Fruit fly (Drosophila melanogaster) whole organism, pupa: ENCODE data around the gene CG34117.

Experiments
- CG10348 ChIP-seq: fragments of 200-800 bp; sonication (Bioruptor generic); IDR thresholded peaks from 2 replicates; pipeline ENCODE4 v1.3.6; 2022; ENCODE audit warnings: missing biosample characterization, missing genetic modification characterization
- CG12605 ChIP-seq: fragments of 200-800 bp; sonication (Bioruptor generic); IDR thresholded peaks from 2 replicates; pipeline ENCODE4 v1.3.6; 2022; ENCODE audit warnings: missing biosample characterization, missing genetic modification characterization
- CG13204 ChIP-seq: fragments of 200-800 bp; sonication (Bioruptor generic); optimal IDR thresholded peaks from 2 replicates; lab custom pipeline; 2018; ENCODE audit warnings: missing biosample characterization, mild to moderate bottlenecking, missing genetic modification characterization, moderate library complexity
- CG14655 ChIP-seq: fragments of 200-800 bp; sonication (Bioruptor generic); optimal IDR thresholded peaks from 3 replicates; lab custom pipeline; 2017; ENCODE audit warnings: mild to moderate bottlenecking, missing biosample characterization, missing genetic modification reagents, missing genetic modification characterization
- CG15710 ChIP-seq: fragments of 200-800 bp; sonication (Bioruptor generic); optimal IDR thresholded peaks from 2 replicates; lab custom pipeline; 2018; ENCODE audit warnings: missing biosample characterization, mild to moderate bottlenecking, missing genetic modification characterization, moderate library complexity
- CG17806 ChIP-seq: fragments of 200-800 bp; sonication (Bioruptor generic); optimal IDR thresholded peaks from 2 replicates; lab custom pipeline; 2018; ENCODE audit warnings: missing biosample characterization, mild to moderate bottlenecking, missing genetic modification characterization, moderate library complexity
- CG32121 ChIP-seq: fragments of 200-800 bp; sonication (Bioruptor generic); IDR thresholded peaks from 2 replicates; pipeline ENCODE4 v1.3.6; 2022; ENCODE audit warnings: missing biosample characterization, missing genetic modification characterization
- CG34367 ChIP-seq: fragments of 200-800 bp; sonication (Bioruptor generic); optimal IDR thresholded peaks from 2 replicates; lab custom pipeline; 2018; ENCODE audit warnings: missing biosample characterization, mild to moderate bottlenecking, missing genetic modification characterization
- CG4496 ChIP-seq: fragments of 200-800 bp; sonication (Bioruptor generic); IDR thresholded peaks from 3 replicates; pipeline ENCODE4 v1.3.6; 2022; ENCODE audit warnings: missing biosample characterization, missing genetic modification characterization
- CG8159 ChIP-seq: fragments of 200-800 bp; sonication (Bioruptor generic); optimal IDR thresholded peaks from 3 replicates; lab custom pipeline; 2018; ENCODE audit warnings: missing biosample characterization, mild to moderate bottlenecking, missing genetic modification characterization, moderate library complexity
- CG8301 ChIP-seq: fragments of 200-800 bp; sonication (Bioruptor generic); optimal IDR thresholded peaks from 2 replicates; lab custom pipeline; 2018; ENCODE audit warnings: missing biosample characterization, mild to moderate bottlenecking, missing genetic modification characterization
- CG9948 ChIP-seq: fragments of 200-800 bp; sonication (Bioruptor generic); optimal IDR thresholded peaks from 2 replicates; lab custom pipeline; 2018; ENCODE audit warnings: missing biosample characterization, mild to moderate bottlenecking, missing genetic modification characterization, moderate library complexity
- D1 ChIP-seq: fragments of 200-800 bp; sonication (Bioruptor generic); optimal IDR thresholded peaks from 2 replicates; lab custom pipeline; 2018; ENCODE audit warnings: missing biosample characterization, mild to moderate bottlenecking, missing genetic modification characterization, moderate library complexity
- EcR ChIP-seq: fragments of 200-800 bp; sonication (Bioruptor generic); optimal IDR thresholded peaks from 3 replicates; lab custom pipeline; 2019; ENCODE audit warnings: missing biosample characterization, missing genetic modification characterization, mild to moderate bottlenecking, moderate library complexity, missing genetic modification reagents
- Ets98B ChIP-seq: fragments of 200-800 bp; sonication (Bioruptor generic); IDR thresholded peaks from 2 replicates; pipeline ENCODE4 v1.3.6; 2022; ENCODE audit warnings: missing biosample characterization, missing genetic modification characterization
- Pif1A ChIP-seq: fragments of 200-800 bp; sonication (Bioruptor generic); optimal IDR thresholded peaks from 3 replicates; lab custom pipeline; 2016; ENCODE audit warnings: missing biosample characterization, missing genetic modification characterization
- Pif1B ChIP-seq: fragments of 200-800 bp; sonication (Bioruptor generic); optimal IDR thresholded peaks from 3 replicates; lab custom pipeline; 2016; ENCODE audit warnings: missing biosample characterization, missing genetic modification characterization
- Snoo ChIP-seq: fragments of 200-800 bp; sonication (Bioruptor generic); optimal IDR thresholded peaks from 3 replicates; lab custom pipeline; 2017; ENCODE audit warnings: missing biosample characterization, mild to moderate bottlenecking, missing genetic modification characterization, inconsistent platforms
- fd96Ca ChIP-seq: fragments of 200-800 bp; sonication (Bioruptor generic); IDR thresholded peaks from 3 replicates; pipeline ENCODE4 v1.3.6; 2022; ENCODE audit warnings: missing biosample characterization, missing genetic modification characterization
- gl ChIP-seq: fragments of 200-800 bp; sonication (Bioruptor generic); optimal IDR thresholded peaks from 2 replicates; lab custom pipeline; 2018; ENCODE audit warnings: missing biosample characterization, mild to moderate bottlenecking, missing genetic modification characterization
- rn ChIP-seq: fragments of 200-800 bp; sonication (Bioruptor generic); IDR thresholded peaks from 2 replicates; pipeline ENCODE4 v1.3.6; 2022; ENCODE audit warnings: missing biosample characterization, missing genetic modification characterization

Gene CG34117

dm6 chr3R:9399074-9399473 lies 779 bp downstream of the CG34117 start:
- TF ChIP-seq CG17806 (tag; lab: Kevin White, UChicago) (no peak), CG15710 (tag; lab: Kevin White, UChicago) (no peak), Ets98B (GFP tag; lab: Robert Waterston, UW) (no peak), CG9948 (tag; lab: Kevin White, UChicago) (no peak), CG4496 (GFP tag; lab: Robert Waterston, UW) (no peak), Pif1B (GFP tag; lab: Kevin White, UChicago) (no peak), CG8301 (tag; lab: Kevin White, UChicago) (no peak), CG32121 (GFP tag; lab: Robert Waterston, UW) (no peak), CG34367 (tag; lab: Kevin White, UChicago) (no peak), CG14655 (GFP tag; lab: Kevin White, UChicago) (no peak), Snoo (no peak), fd96Ca (GFP tag; lab: Robert Waterston, UW) (no peak), EcR (GFP tag; lab: Kevin White, UChicago) (no peak), CG8159 (tag; lab: Kevin White, UChicago) (no peak), Pif1A (GFP tag; lab: Kevin White, UChicago) (no peak), gl (no peak)

- no peak for TF ChIP-seq CG34367 (tag; lab: Kevin White, UChicago)
Observed at dm6 chr3R:9397890-9398289, 2.0 kb downstream of the CG34117 start, which contains the start of gene Or85f. TSS of gene Or85f (plus strand) at chr3R:9398190.

- TF ChIP-seq CG32121 (GFP tag; lab: Robert Waterston, UW) (no peak), CG4496 (GFP tag; lab: Robert Waterston, UW) (no peak), gl (no peak), Pif1A (GFP tag; lab: Kevin White, UChicago) (no peak), fd96Ca (GFP tag; lab: Robert Waterston, UW) (no peak), CG10348 (GFP tag; lab: Robert Waterston, UW) (no peak)
Observed at dm6 chr3R:9395998-9396397, 3.9 kb downstream of the CG34117 start.

- TF ChIP-seq CG10348 (GFP tag; lab: Robert Waterston, UW) (no peak), CG8159 (tag; lab: Kevin White, UChicago) (no peak), fd96Ca (GFP tag; lab: Robert Waterston, UW) (peak; percentile 37; the same call in 1 of the 3 replicates), EcR (GFP tag; lab: Kevin White, UChicago) (peak; percentile 41), CG8301 (tag; lab: Kevin White, UChicago) (no peak), CG9948 (tag; lab: Kevin White, UChicago) (no peak), CG34367 (tag; lab: Kevin White, UChicago) (peak; percentile 2), CG13204 (peak; percentile 31), CG4496 (GFP tag; lab: Robert Waterston, UW) (peak; percentile 78; the same call in 2 of the 3 replicates), Pif1B (GFP tag; lab: Kevin White, UChicago) (peak; percentile 70), rn (no peak), CG12605 (peak; percentile 69), CG14655 (GFP tag; lab: Kevin White, UChicago) (no peak), gl (peak; percentile 17), CG32121 (GFP tag; lab: Robert Waterston, UW) (peak; percentile 52), Snoo (no peak), Ets98B (GFP tag; lab: Robert Waterston, UW) (peak; percentile 47; the same call in 1 of the 2 replicates), D1 (tag; lab: Kevin White, UChicago) (no peak), Pif1A (GFP tag; lab: Kevin White, UChicago) (peak; percentile 47), CG17806 (tag; lab: Kevin White, UChicago) (peak; percentile 22), CG15710 (tag; lab: Kevin White, UChicago) (peak; percentile 11)
Observed at dm6 chr3R:9394385-9395042, 5.3 kb downstream of the CG34117 start, which contains the start of gene FER. TSS of gene FER (minus strand) at chr3R:9394546.

- peak; percentile 89 for TF ChIP-seq D1 (tag; lab: Kevin White, UChicago)
- TF ChIP-seq fd96Ca (GFP tag; lab: Robert Waterston, UW) = peak; percentile 97
- TF ChIP-seq CG8301 (tag; lab: Kevin White, UChicago) = peak; percentile 99
- peak; percentile 97 for TF ChIP-seq CG12605
- TF ChIP-seq CG17806 (tag; lab: Kevin White, UChicago) = peak; percentile 97
- peak; percentile 92 for TF ChIP-seq Snoo
- peak; percentile 99 for TF ChIP-seq CG14655 (GFP tag; lab: Kevin White, UChicago)
- peak; percentile 96 for TF ChIP-seq CG8159 (tag; lab: Kevin White, UChicago)
- TF ChIP-seq Pif1A (GFP tag; lab: Kevin White, UChicago) = peak; percentile 95
- TF ChIP-seq Ets98B (GFP tag; lab: Robert Waterston, UW) = peak; percentile 95
- TF ChIP-seq CG4496 (GFP tag; lab: Robert Waterston, UW) = peak; percentile 98
- TF ChIP-seq EcR (GFP tag; lab: Kevin White, UChicago) = peak; percentile 73
- peak; percentile 90 for TF ChIP-seq CG32121 (GFP tag; lab: Robert Waterston, UW)
- peak; percentile 97 for TF ChIP-seq CG9948 (tag; lab: Kevin White, UChicago)
- TF ChIP-seq CG15710 (tag; lab: Kevin White, UChicago) = peak; percentile 97
- peak; percentile 95 for TF ChIP-seq Pif1B (GFP tag; lab: Kevin White, UChicago)
- peak; percentile 58 for TF ChIP-seq CG10348 (GFP tag; lab: Robert Waterston, UW)
- TF ChIP-seq CG13204 = peak; percentile 93
- peak; percentile 87 for TF ChIP-seq rn
- peak; percentile 97 for TF ChIP-seq CG34367 (tag; lab: Kevin White, UChicago)
- peak; percentile 95 for TF ChIP-seq gl
Observed at dm6 chr3R:9393542-9394025, 6.3 kb downstream of the CG34117 start.
